Worm (Caenorhabditis elegans): ENCODE data around the gene Y70C5A.4.

Y70C5A.4 gene

ce11 chrV:16629600-16629999 lies 12.0 kb downstream of the Y70C5A.4 start, which contains the start of gene srd-21:
srd-21 (plus strand) TSS chrV:16629900.
- no peak for TF ChIP-seq ceh-34 (tag; optimal IDR thresholded peaks at IDR 0.05)
- TF ChIP-seq ahr-1 (tag; optimal IDR thresholded peaks at IDR 0.05): no peak
- no peak for TF ChIP-seq unc-42 (tag; optimal IDR thresholded peaks at IDR 0.05)
- no peak for TF ChIP-seq F13H6.1 (tag; optimal IDR thresholded peaks at IDR 0.05)
- no peak for TF ChIP-seq pqm-1 (tag; optimal IDR thresholded peaks at IDR 0.05)
- no peak for TF ChIP-seq pha-2 (tag; optimal IDR thresholded peaks at IDR 0.05)
- no peak for TF ChIP-seq ceh-2 (tag; optimal IDR thresholded peaks at IDR 0.05)
- TF ChIP-seq ceh-48 (tag; optimal IDR thresholded peaks at IDR 0.05): no peak
- TF ChIP-seq ets-4 (tag; optimal IDR thresholded peaks at IDR 0.05): no peak

- TF ChIP-seq ceh-18 (tag; optimal IDR thresholded peaks at IDR 0.05) (no peak), elt-2 (tag; optimal IDR thresholded peaks at IDR 0.05) (peak; percentile 76), C38D4.7 (GFP tag; optimal IDR thresholded peaks at IDR 0.05) (no peak), fkh-6 (tag; optimal IDR thresholded peaks at IDR 0.05) (no peak)
Measured at ce11 chrV:16635911-16636310, 18.3 kb downstream of the Y70C5A.4 start, which contains the start of gene mltn-11. mltn-11 (plus strand) TSS chrV:16636186.

- TF ChIP-seq F13H6.1 (tag; optimal IDR thresholded peaks at IDR 0.05) (no peak), zip-5 (tag; optimal IDR thresholded peaks at IDR 0.05) (no peak), pha-4 (tag; optimal IDR thresholded peaks at IDR 0.05) (no peak), unc-3 (GFP tag; conservative IDR thresholded peaks at IDR 0.05) (no peak), unc-3 (tag; optimal IDR thresholded peaks at IDR 0.05) (no peak), ahr-1 (tag; optimal IDR thresholded peaks at IDR 0.05) (no peak), lin-11 (tag; optimal IDR thresholded peaks at IDR 0.05) (no peak), ceh-18 (tag; optimal IDR thresholded peaks at IDR 0.05) (no peak), Y22D7AL.16 (tag; optimal IDR thresholded peaks at IDR 0.05) (no peak), nfya-1 (tag; optimal IDR thresholded peaks at IDR 0.05) (no peak), sox-4 (tag; optimal IDR thresholded peaks at IDR 0.05) (no peak), odd-2 (tag; optimal IDR thresholded peaks at IDR 0.05) (no peak), dve-1 (tag; optimal IDR thresholded peaks at IDR 0.05) (no peak), rnt-1 (tag; optimal IDR thresholded peaks at IDR 0.05) (no peak), pax-1 (tag; optimal IDR thresholded peaks at IDR 0.05) (no peak), pag-3 (tag; optimal IDR thresholded peaks at IDR 0.05; ENCODE audit: borderline replicate concordance) (no peak), hlh-8 (tag; optimal IDR thresholded peaks at IDR 0.05) (no peak), unc-42 (tag; optimal IDR thresholded peaks at IDR 0.05) (no peak), tbx-2 (tag; optimal IDR thresholded peaks at IDR 0.05) (no peak), syd-9 (tag; optimal IDR thresholded peaks at IDR 0.05) (no peak)
Measured at ce11 chrV:16638204-16638603, 20.6 kb downstream of the Y70C5A.4 start, which contains the start of gene srw-76. srw-76 (minus strand) TSS chrV:16638304.

- TF ChIP-seq zip-5 (tag; optimal IDR thresholded peaks at IDR 0.05): no peak
- TF ChIP-seq fkh-10 (GFP tag; optimal IDR thresholded peaks at IDR 0.05): no peak
- no peak for TF ChIP-seq sox-4 (tag; optimal IDR thresholded peaks at IDR 0.05)
- no peak for TF ChIP-seq hlh-8 (tag; optimal IDR thresholded peaks at IDR 0.05)
Measured at ce11 chrV:16640366-16640765, 22.8 kb downstream of the Y70C5A.4 start.

ce11 chrV:16643558-16643957 lies 26.0 kb downstream of the Y70C5A.4 start, which contains the start of gene srw-77:
srw-77 (minus strand) TSS chrV:16643658.
- no peak for TF ChIP-seq ahr-1 (tag; optimal IDR thresholded peaks at IDR 0.05)
- no peak for TF ChIP-seq ttx-3 (tag; optimal IDR thresholded peaks at IDR 0.05)
- no peak for TF ChIP-seq ceh-19 (GFP tag; optimal IDR thresholded peaks at IDR 0.05)
- TF ChIP-seq T23F11.4 (GFP tag; optimal IDR thresholded peaks at IDR 0.05): no peak
- TF ChIP-seq ztf-16 (tag; optimal IDR thresholded peaks at IDR 0.05): no peak
- no peak for TF ChIP-seq ceh-14 (tag; optimal IDR thresholded peaks at IDR 0.05)
- TF ChIP-seq che-1 (tag; optimal IDR thresholded peaks at IDR 0.05): no peak
- TF ChIP-seq dve-1 (tag; optimal IDR thresholded peaks at IDR 0.05): no peak
- TF ChIP-seq K09A11.1 (tag; optimal IDR thresholded peaks at IDR 0.05; ENCODE audit: insufficient read depth): no peak
- TF ChIP-seq rnt-1 (tag; optimal IDR thresholded peaks at IDR 0.05): no peak
- no peak for TF ChIP-seq pat-9 (tag; optimal IDR thresholded peaks at IDR 0.05)
- no peak for TF ChIP-seq ceh-18 (tag; optimal IDR thresholded peaks at IDR 0.05)
- no peak for TF ChIP-seq K02D7.2 (tag; optimal IDR thresholded peaks at IDR 0.05)
- TF ChIP-seq hlh-30 (tag; optimal IDR thresholded peaks at IDR 0.05; ENCODE audit: insufficient read depth): no peak
- TF ChIP-seq ceh-48 (tag; optimal IDR thresholded peaks at IDR 0.05): no peak
- no peak for TF ChIP-seq npax-4 (tag; optimal IDR thresholded peaks at IDR 0.05)
- no peak for TF ChIP-seq C38D4.7 (GFP tag; optimal IDR thresholded peaks at IDR 0.05)
- no peak for TF ChIP-seq elt-4 (tag; optimal IDR thresholded peaks at IDR 0.05)
